Worm (Caenorhabditis elegans) whole organism, L4 larva: ENCODE results near the gene ced-11.
A peak's percentile ranks its signal among the peaks of the same experiment; 100 is the strongest.

Source experiments
- D1046.2 ChIP-seq: fragments of 200-800 bp; sonication (Bioruptor generic); IDR thresholded peaks from 2 replicates; pipeline ENCODE4 v1.3.6; 2022; ENCODE audit warnings: missing genetic modification characterization, missing compliant biosample characterization
- F10B5.3 ChIP-seq: sonication (generic microtip); optimal IDR thresholded peaks from 2 replicates; lab custom pipeline; 2016; ENCODE audit warnings: mild to moderate bottlenecking, missing genetic modification characterization, missing compliant biosample characterization
- F44E2.7 ChIP-seq: fragments of 200-800 bp; sonication (Bioruptor generic); IDR thresholded peaks from 2 replicates; pipeline ENCODE4 v2.1.2; 2022; ENCODE audit warnings: missing genetic modification characterization, missing compliant biosample characterization
- T20F7.1 ChIP-seq: fragments of 200-800 bp; sonication (Bioruptor generic); optimal IDR thresholded peaks from 2 replicates; lab custom pipeline; 2018; ENCODE audit warnings: mild to moderate bottlenecking, missing genetic modification characterization, missing compliant biosample characterization
- T26A8.4 ChIP-seq: fragments of 200-800 bp; sonication (Bioruptor generic); IDR thresholded peaks from 2 replicates; pipeline ENCODE4 v1.3.6; 2022; ENCODE audit warnings: missing genetic modification characterization, missing compliant biosample characterization
- Y75B8A.6 ChIP-seq: fragments of 200-800 bp; sonication (Bioruptor generic); IDR thresholded peaks from 2 replicates; pipeline ENCODE4 v1.3.6; 2022; ENCODE audit warnings: missing genetic modification reagents, missing genetic modification characterization, missing compliant biosample characterization
- aha-1 ChIP-seq: fragments of 150-350 bp; peaks from one replicate; lab custom pipeline; 2014; ENCODE audit warnings: missing biosample characterization, missing genetic modification characterization
- daf-12 ChIP-seq: fragments of 150-350 bp; optimal IDR thresholded peaks from 2 replicates; lab custom pipeline; 2014; ENCODE audit warnings: missing biosample characterization, missing genetic modification reagents, missing genetic modification characterization
- dmd-9 ChIP-seq: fragments of 200-800 bp; sonication (Bioruptor generic); IDR thresholded peaks from 2 replicates; pipeline ENCODE4 v1.3.6; 2022; ENCODE audit warnings: missing genetic modification reagents, missing genetic modification characterization, missing compliant biosample characterization
- dpl-1 ChIP-seq: fragments of 150-350 bp; optimal IDR thresholded peaks from 2 replicates; lab custom pipeline; 2014; ENCODE audit warnings: missing biosample characterization, missing genetic modification reagents, missing genetic modification characterization
- dve-1 ChIP-seq: sonication (generic microtip); optimal IDR thresholded peaks from 2 replicates; lab custom pipeline; 2017; ENCODE audit warnings: antibody characterized with exemption, mild to moderate bottlenecking, missing genetic modification characterization, missing compliant biosample characterization; ENCODE audit not compliant: insufficient read depth
- egl-27 ChIP-seq: sonication (generic microtip); optimal IDR thresholded peaks from 3 replicates; lab custom pipeline; 2017; ENCODE audit warnings: missing biosample characterization, missing genetic modification reagents, missing genetic modification characterization
- fos-1 ChIP-seq: fragments of 150-350 bp; optimal IDR thresholded peaks from 2 replicates; lab custom pipeline; 2014; ENCODE audit warnings: missing biosample characterization, missing genetic modification characterization
- hif-1 ChIP-seq, 2 experiments: sonication (generic microtip); optimal IDR thresholded peaks; 2 replicates each; lab custom pipeline; 2016 to 2017; ENCODE audit warnings: missing compliant biosample characterization in 2 of 2, missing genetic modification characterization in 2 of 2, missing genetic modification reagents in 2 of 2, missing genotype in 2 of 2, mild to moderate bottlenecking in 1 of 2
- hmg-1.1 ChIP-seq: fragments of 200-800 bp; sonication (Bioruptor generic); IDR thresholded peaks from 2 replicates; pipeline ENCODE4 v1.3.6; 2022; ENCODE audit warnings: missing genetic modification reagents, missing genetic modification characterization, missing compliant biosample characterization
- lin-29 ChIP-seq: fragments of 200-800 bp; sonication (Bioruptor generic); IDR thresholded peaks from 2 replicates; pipeline ENCODE4 v1.3.6; 2022; ENCODE audit warnings: missing genetic modification reagents, missing genetic modification characterization, missing compliant biosample characterization
- lin-38 ChIP-seq: fragments of 200-800 bp; sonication (Bioruptor generic); IDR thresholded peaks from 2 replicates; pipeline ENCODE4 v1.3.6; 2022; ENCODE audit warnings: missing genetic modification reagents, missing genetic modification characterization, missing compliant biosample characterization
- lsy-2 ChIP-seq, 2 experiments: fragments of 150-350 bp in 1 of 2; sonication (generic microtip) in 1 of 2; optimal IDR thresholded peaks; 2 replicates each; lab custom pipeline; 2014 to 2017; ENCODE audit warnings: missing biosample characterization in 2 of 2, missing genetic modification characterization in 2 of 2
- madf-5 ChIP-seq, 2 experiments: fragments of 200-800 bp; sonication (Bioruptor generic); IDR thresholded peaks; 2 replicates each; pipeline ENCODE4 v1.3.6; 2022; ENCODE audit warnings: missing compliant biosample characterization in 2 of 2, missing genetic modification characterization in 2 of 2
- mdl-1 ChIP-seq, 2 experiments: fragments of 150-350 bp in 1 of 2; sonication (generic microtip) in 1 of 2; optimal IDR thresholded peaks; 2 replicates each; lab custom pipeline; 2014 to 2017; ENCODE audit warnings: missing biosample characterization in 2 of 2, missing genetic modification characterization in 2 of 2
- mes-2 ChIP-seq: sonication (generic microtip); optimal IDR thresholded peaks from 2 replicates; lab custom pipeline; 2016; ENCODE audit warnings: missing genotype, mild to moderate bottlenecking, missing genetic modification characterization, missing compliant biosample characterization; ENCODE audit not compliant: poor library complexity, severe bottlenecking
- nhr-111 ChIP-seq: fragments of 200-800 bp; sonication (Bioruptor generic); optimal IDR thresholded peaks from 2 replicates; lab custom pipeline; 2018; ENCODE audit warnings: mild to moderate bottlenecking, missing genetic modification characterization, missing compliant biosample characterization
- nhr-237 ChIP-seq: sonication (generic microtip); optimal IDR thresholded peaks from 2 replicates; lab custom pipeline; 2017; ENCODE audit warnings: missing biosample characterization, missing genetic modification characterization
- nhr-25 ChIP-seq: sonication (generic microtip); optimal IDR thresholded peaks from 2 replicates; lab custom pipeline; 2017; ENCODE audit warnings: missing genetic modification characterization, mild to moderate bottlenecking, missing compliant biosample characterization, antibody characterized with exemption, moderate library complexity, borderline replicate concordance; ENCODE audit not compliant: insufficient read depth
- nhr-48 ChIP-seq: sonication (generic microtip); optimal IDR thresholded peaks from 2 replicates; lab custom pipeline; 2016; ENCODE audit warnings: mild to moderate bottlenecking, missing genetic modification characterization, missing compliant biosample characterization
- nhr-6 ChIP-seq: fragments of 150-350 bp; optimal IDR thresholded peaks from 2 replicates; lab custom pipeline; 2014; ENCODE audit warnings: missing biosample characterization, missing genetic modification characterization
- nhr-76 ChIP-seq: fragments of 150-350 bp; optimal IDR thresholded peaks from 2 replicates; lab custom pipeline; 2014; ENCODE audit warnings: missing biosample characterization, missing genetic modification characterization
- nhr-77 ChIP-seq: fragments of 150-350 bp; optimal IDR thresholded peaks from 2 replicates; lab custom pipeline; 2014; ENCODE audit warnings: missing biosample characterization, missing genetic modification characterization
- pqm-1 ChIP-seq: sonication (generic microtip); optimal IDR thresholded peaks from 2 replicates; lab custom pipeline; 2017; ENCODE audit warnings: missing biosample characterization, missing genetic modification characterization
- snpc-1.2 ChIP-seq: fragments of 200-800 bp; sonication (Bioruptor generic); IDR thresholded peaks from 2 replicates; pipeline ENCODE4 v1.3.6; 2022; ENCODE audit warnings: missing genetic modification reagents, missing genetic modification characterization, missing compliant biosample characterization
- snpc-4 ChIP-seq: fragments of 150-350 bp; optimal IDR thresholded peaks from 2 replicates; lab custom pipeline; 2014; ENCODE audit warnings: missing biosample characterization, missing genetic modification characterization
- unc-39 ChIP-seq: sonication (generic microtip); optimal IDR thresholded peaks from 2 replicates; lab custom pipeline; 2017; ENCODE audit warnings: missing biosample characterization, missing genetic modification characterization
- unc-62 ChIP-seq, 3 experiments: fragments of 150-350 bp in 1 of 3; sonication (generic microtip); optimal IDR thresholded peaks in 2 of 3; peaks in 1 of 3; 1 replicate in 1 of 3; 2 replicates in 2 of 3; lab custom pipeline; 2014 to 2017; ENCODE audit warnings: missing biosample characterization in 3 of 3, missing genetic modification characterization in 3 of 3, missing genetic modification reagents in 3 of 3, missing genotype in 1 of 3
- zag-1 ChIP-seq: fragments of 150-350 bp; optimal IDR thresholded peaks from 2 replicates; lab custom pipeline; 2014; ENCODE audit warnings: missing biosample characterization, missing genetic modification characterization
- zfp-2 ChIP-seq: sonication (generic microtip); optimal IDR thresholded peaks from 2 replicates; lab custom pipeline; 2016; ENCODE audit warnings: mild to moderate bottlenecking, missing genetic modification characterization, missing compliant biosample characterization
- zip-2 ChIP-seq: fragments of 150-350 bp; optimal IDR thresholded peaks from 2 replicates; lab custom pipeline; 2014; ENCODE audit warnings: missing biosample characterization, missing genetic modification characterization

Gene ced-11

ce11 chrIII:9118921-9119606, at the start of gene ced-11:
ced-11 (plus strand) TSS chrIII:9119556.
- peak in 1 of 2 experiments; percentile 17 for TF ChIP-seq unc-62 (GFP tag; optimal IDR thresholded peaks at IDR 0.05 in 1 of 2; lab: Kevin White, UChicago)
- TF ChIP-seq unc-62 (tag; optimal IDR thresholded peaks at IDR 0.05; lab: Kevin White, UChicago) = no peak
- TF ChIP-seq D1046.2 = no peak

ce11 chrIII:9069712-9070111, 49.6 kb upstream of the ced-11 start:
- TF ChIP-seq hmg-1.1 (GFP tag; lab: Robert Waterston, UW) = no peak
- peak; percentile 59 for TF ChIP-seq pqm-1 (tag; lab: Kevin White, UChicago)
- no peak for TF ChIP-seq lin-29
- peak; percentile 71 for TF ChIP-seq aha-1 (tag; lab: Kevin White, UChicago)
- peak; percentile 1 for TF ChIP-seq dve-1 (tag; lab: Kevin White, UChicago)

ce11 chrIII:9071372-9071771, 48.0 kb upstream of the ced-11 start, which contains the start of gene lin-12:
lin-12 (minus strand) TSS chrIII:9071472.
- TF ChIP-seq hif-1 (tag; optimal IDR thresholded peaks at IDR 0.05; lab: Kevin White, UChicago) = no peak
- TF ChIP-seq egl-27 (tag; lab: Kevin White, UChicago) = no peak
- no peak for TF ChIP-seq unc-39 (tag; lab: Kevin White, UChicago)
- no peak for TF ChIP-seq F10B5.3
- no peak for TF ChIP-seq nhr-77 (tag; lab: Kevin White, UChicago)
- no peak for TF ChIP-seq nhr-76 (tag; lab: Kevin White, UChicago)
- TF ChIP-seq nhr-6 = no peak
- no peak for TF ChIP-seq zfp-2 (tag; lab: Kevin White, UChicago)
- TF ChIP-seq nhr-25 (tag; lab: Kevin White, UChicago) = no peak
- TF ChIP-seq zag-1 (tag; lab: Kevin White, UChicago) = no peak
- no peak for TF ChIP-seq zip-2 (tag; lab: Kevin White, UChicago)
- TF ChIP-seq nhr-237 (tag; lab: Kevin White, UChicago) = no peak
- TF ChIP-seq nhr-111 (GFP tag; lab: Kevin White, UChicago) = no peak
- TF ChIP-seq daf-12 (tag; lab: Kevin White, UChicago) = no peak
- TF ChIP-seq Y75B8A.6 (GFP tag; lab: Robert Waterston, UW) = no peak
- no peak for TF ChIP-seq madf-5 (GFP tag; IDR thresholded peaks at IDR 0.05; lab: Robert Waterston, UW)
- TF ChIP-seq snpc-1.2 = no peak
- no peak for TF ChIP-seq dpl-1 (GFP tag; lab: Kevin White, UChicago)

- TF ChIP-seq unc-62 (GFP tag; optimal IDR thresholded peaks at IDR 0.05 in 1 of 2; lab: Kevin White, UChicago) (peak in 1 of 2 experiments; percentile 93), unc-62 (tag; optimal IDR thresholded peaks at IDR 0.05; lab: Kevin White, UChicago) (no peak), lin-38 (GFP tag; lab: Robert Waterston, UW) (no peak), fos-1 (tag; lab: Kevin White, UChicago) (no peak), dmd-9 (GFP tag; lab: Robert Waterston, UW) (no peak)
Observed at ce11 chrIII:9072704-9073103, 46.7 kb upstream of the ced-11 start.

- TF ChIP-seq aha-1 (tag; lab: Kevin White, UChicago) (no peak), lsy-2 (tag; optimal IDR thresholded peaks at IDR 0.05; lab: Kevin White, UChicago) (no peak), mes-2 (tag; lab: Kevin White, UChicago) (no peak), T20F7.1 (GFP tag; lab: Kevin White, UChicago) (no peak), mdl-1 (tag; optimal IDR thresholded peaks at IDR 0.05; lab: Kevin White, UChicago) (no peak), snpc-4 (tag; lab: Kevin White, UChicago) (no peak), T26A8.4 (GFP tag; lab: Robert Waterston, UW) (no peak), F44E2.7 (GFP tag; lab: Robert Waterston, UW) (no peak), nhr-48 (tag; lab: Kevin White, UChicago) (no peak)
Observed at ce11 chrIII:9075539-9075938, 43.8 kb upstream of the ced-11 start, which contains the start of gene F02A9.7. F02A9.7 (minus strand) TSS chrIII:9075639.
